Worm (Caenorhabditis elegans) whole organism, L4 larva: ENCODE results near the gene toca-1.
A peak's percentile ranks its signal among the peaks of the same experiment; 100 is the strongest.

Experiments used
- D1046.2 ChIP-seq: fragments of 200-800 bp; sonication (Bioruptor generic); IDR thresholded peaks from 2 replicates; pipeline ENCODE4 v1.3.6; 2022; ENCODE audit warnings: missing genetic modification characterization, missing compliant biosample characterization
- F10B5.3 ChIP-seq: sonication (generic microtip); optimal IDR thresholded peaks from 2 replicates; lab custom pipeline; 2016; ENCODE audit warnings: mild to moderate bottlenecking, missing genetic modification characterization, missing compliant biosample characterization
- T20F7.1 ChIP-seq: fragments of 200-800 bp; sonication (Bioruptor generic); optimal IDR thresholded peaks from 2 replicates; lab custom pipeline; 2018; ENCODE audit warnings: mild to moderate bottlenecking, missing genetic modification characterization, missing compliant biosample characterization
- Y105C5A.15 ChIP-seq: fragments of 200-800 bp; sonication (Bioruptor generic); IDR thresholded peaks from 2 replicates; pipeline ENCODE4 v1.3.6; 2022; ENCODE audit warnings: missing genetic modification characterization, missing compliant biosample characterization
- Y5F2A.4 ChIP-seq: fragments of 200-800 bp; sonication (Bioruptor generic); optimal IDR thresholded peaks from 2 replicates; lab custom pipeline; 2018; ENCODE audit warnings: mild to moderate bottlenecking, missing genetic modification characterization, missing compliant biosample characterization
- Y75B8A.6 ChIP-seq: fragments of 200-800 bp; sonication (Bioruptor generic); IDR thresholded peaks from 2 replicates; pipeline ENCODE4 v1.3.6; 2022; ENCODE audit warnings: missing genetic modification reagents, missing genetic modification characterization, missing compliant biosample characterization
- ZK546.5 ChIP-seq, 2 experiments: sonication (generic microtip); optimal IDR thresholded peaks; 2 replicates each; lab custom pipeline; 2017; ENCODE audit warnings: missing biosample characterization in 2 of 2, missing genetic modification characterization in 2 of 2
- aha-1 ChIP-seq: fragments of 150-350 bp; peaks from one replicate; lab custom pipeline; 2014; ENCODE audit warnings: missing biosample characterization, missing genetic modification characterization
- ceh-20 ChIP-seq: fragments of 200-800 bp; sonication (Bioruptor generic); IDR thresholded peaks from 2 replicates; pipeline ENCODE4 v1.3.6; 2022; ENCODE audit warnings: missing genetic modification reagents, missing genetic modification characterization, missing compliant biosample characterization
- ceh-28 ChIP-seq: fragments of 150-350 bp; optimal IDR thresholded peaks from 2 replicates; lab custom pipeline; 2014; ENCODE audit warnings: missing biosample characterization, missing genetic modification reagents, missing genetic modification characterization
- ceh-82 ChIP-seq: sonication (generic microtip); optimal IDR thresholded peaks from 2 replicates; lab custom pipeline; 2017; ENCODE audit warnings: missing biosample characterization, missing genetic modification characterization
- ces-1 ChIP-seq: fragments of 150-350 bp; sonication (generic microtip); optimal IDR thresholded peaks from 4 replicates; lab custom pipeline; 2014; ENCODE audit warnings: missing biosample characterization, missing genetic modification reagents, missing genetic modification characterization
- ctbp-1 ChIP-seq: fragments of 200-800 bp; sonication (Bioruptor generic); IDR thresholded peaks from 2 replicates; pipeline ENCODE4 v1.3.6; 2022; ENCODE audit warnings: missing genetic modification reagents, missing genetic modification characterization, missing compliant biosample characterization
- daf-16 ChIP-seq, 3 experiments: sonication (generic microtip); optimal IDR thresholded peaks; 2 replicates each; lab custom pipeline; 2016 to 2017; ENCODE audit warnings: missing genetic modification characterization in 3 of 3, missing genetic modification reagents in 3 of 3, mild to moderate bottlenecking in 2 of 3, missing compliant biosample characterization in 2 of 3, missing biosample characterization in 1 of 3, moderate library complexity in 1 of 3
- dmd-6 ChIP-seq: fragments of 200-800 bp; sonication (Bioruptor generic); IDR thresholded peaks from 2 replicates; pipeline ENCODE4 v1.3.6; 2022; ENCODE audit warnings: missing genetic modification reagents, missing genetic modification characterization, missing compliant biosample characterization
- dpl-1 ChIP-seq: fragments of 150-350 bp; optimal IDR thresholded peaks from 2 replicates; lab custom pipeline; 2014; ENCODE audit warnings: missing biosample characterization, missing genetic modification reagents, missing genetic modification characterization
- egl-43 ChIP-seq: fragments of 200-800 bp; sonication (Bioruptor generic); IDR thresholded peaks from 2 replicates; pipeline ENCODE4 v1.3.6; 2022; ENCODE audit warnings: missing genetic modification reagents, missing genetic modification characterization, missing compliant biosample characterization
- fos-1 ChIP-seq: fragments of 150-350 bp; optimal IDR thresholded peaks from 2 replicates; lab custom pipeline; 2014; ENCODE audit warnings: missing biosample characterization, missing genetic modification characterization
- hlh-11 ChIP-seq: fragments of 200-800 bp; sonication (Bioruptor generic); optimal IDR thresholded peaks from 2 replicates; lab custom pipeline; 2018; ENCODE audit warnings: mild to moderate bottlenecking, missing genetic modification characterization, missing compliant biosample characterization
- hlh-30 ChIP-seq: sonication (generic microtip); optimal IDR thresholded peaks from 2 replicates; lab custom pipeline; 2017; ENCODE audit warnings: antibody characterized with exemption, mild to moderate bottlenecking, missing genetic modification characterization, missing compliant biosample characterization; ENCODE audit not compliant: insufficient read depth
- jun-1 ChIP-seq: fragments of 150-350 bp; optimal IDR thresholded peaks from 2 replicates; lab custom pipeline; 2014; ENCODE audit warnings: missing biosample characterization, missing genetic modification reagents, missing genetic modification characterization
- lir-3 ChIP-seq: sonication (generic microtip); optimal IDR thresholded peaks from 2 replicates; lab custom pipeline; 2016; ENCODE audit warnings: mild to moderate bottlenecking, missing genetic modification characterization, missing compliant biosample characterization
- madf-9 ChIP-seq: fragments of 200-800 bp; sonication (Bioruptor generic); conservative IDR thresholded peaks from 2 replicates; pipeline ENCODE4 v1.3.6; 2022; ENCODE audit warnings: missing genetic modification reagents, missing genetic modification characterization, missing compliant biosample characterization
- mdl-1 ChIP-seq, 2 experiments: fragments of 150-350 bp in 1 of 2; sonication (generic microtip) in 1 of 2; optimal IDR thresholded peaks; 2 replicates each; lab custom pipeline; 2014 to 2017; ENCODE audit warnings: missing biosample characterization in 2 of 2, missing genetic modification characterization in 2 of 2
- mdt-29 ChIP-seq: fragments of 200-800 bp; sonication (Bioruptor generic); IDR thresholded peaks from 2 replicates; pipeline ENCODE4 v1.3.6; 2022; ENCODE audit warnings: missing genetic modification reagents, missing genetic modification characterization, missing compliant biosample characterization
- mep-1 ChIP-seq: fragments of 150-350 bp; sonication (generic microtip); optimal IDR thresholded peaks from 3 replicates; lab custom pipeline; 2014; ENCODE audit warnings: missing biosample characterization, missing genetic modification characterization
- mxl-2 ChIP-seq: fragments of 200-800 bp; sonication (Bioruptor generic); conservative IDR thresholded peaks from 2 replicates; pipeline ENCODE4 v1.3.6; 2022; ENCODE audit warnings: missing genetic modification reagents, missing genetic modification characterization, missing compliant biosample characterization
- mxl-3 ChIP-seq: fragments of 200-800 bp; sonication (Bioruptor generic); optimal IDR thresholded peaks from 2 replicates; lab custom pipeline; 2018; ENCODE audit warnings: mild to moderate bottlenecking, missing genetic modification characterization, missing compliant biosample characterization
- nhr-28 ChIP-seq: fragments of 150-350 bp; optimal IDR thresholded peaks from 2 replicates; lab custom pipeline; 2014; ENCODE audit warnings: missing biosample characterization, missing genetic modification characterization
- nhr-42 ChIP-seq: fragments of 200-800 bp; sonication (Bioruptor generic); IDR thresholded peaks from 2 replicates; pipeline ENCODE4 v1.3.6; 2022; ENCODE audit warnings: missing genetic modification characterization, missing compliant biosample characterization
- nhr-76 ChIP-seq: fragments of 150-350 bp; optimal IDR thresholded peaks from 2 replicates; lab custom pipeline; 2014; ENCODE audit warnings: missing biosample characterization, missing genetic modification characterization
- rbr-2 ChIP-seq: sonication (generic microtip); optimal IDR thresholded peaks from 2 replicates; lab custom pipeline; 2016; ENCODE audit warnings: missing genotype, missing genetic modification characterization, missing compliant biosample characterization
- snpc-1.2 ChIP-seq: fragments of 200-800 bp; sonication (Bioruptor generic); IDR thresholded peaks from 2 replicates; pipeline ENCODE4 v1.3.6; 2022; ENCODE audit warnings: missing genetic modification reagents, missing genetic modification characterization, missing compliant biosample characterization
- spr-3 ChIP-seq: fragments of 200-800 bp; sonication (Bioruptor generic); optimal IDR thresholded peaks from 2 replicates; lab custom pipeline; 2018; ENCODE audit warnings: mild to moderate bottlenecking, missing genetic modification characterization, missing compliant biosample characterization
- unc-39 ChIP-seq: sonication (generic microtip); optimal IDR thresholded peaks from 2 replicates; lab custom pipeline; 2017; ENCODE audit warnings: missing biosample characterization, missing genetic modification characterization
- unc-62 ChIP-seq, 3 experiments: fragments of 150-350 bp in 1 of 3; sonication (generic microtip); optimal IDR thresholded peaks in 2 of 3; peaks in 1 of 3; 1 replicate in 1 of 3; 2 replicates in 2 of 3; lab custom pipeline; 2014 to 2017; ENCODE audit warnings: missing biosample characterization in 3 of 3, missing genetic modification characterization in 3 of 3, missing genetic modification reagents in 3 of 3, missing genotype in 1 of 3
- ztf-11 ChIP-seq: fragments of 150-350 bp; optimal IDR thresholded peaks from 2 replicates; lab custom pipeline; 2014; ENCODE audit warnings: missing biosample characterization, missing genetic modification characterization

toca-1 gene

ce11 chrX:1479637-1480036 is 41.6 kb downstream of the toca-1 start:
- peak; percentile 45; the same call in 1 of the 2 replicates for TF ChIP-seq dmd-6 (GFP tag; lab: Robert Waterston, UW)
- no peak for TF ChIP-seq Y105C5A.15 (GFP tag; lab: Robert Waterston, UW)
- TF ChIP-seq Y5F2A.4 (GFP tag; lab: Kevin White, UChicago), result no peak
- no peak for TF ChIP-seq ctbp-1 (GFP tag; lab: Robert Waterston, UW)
- TF ChIP-seq snpc-1.2 (GFP tag; lab: Robert Waterston, UW), result no peak
- TF ChIP-seq ZK546.5 (tag; optimal IDR thresholded peaks at IDR 0.05; lab: Kevin White, UChicago), result no peak
- TF ChIP-seq fos-1, result no peak
- TF ChIP-seq nhr-76 (tag; lab: Kevin White, UChicago), result no peak
- TF ChIP-seq F10B5.3 (tag; lab: Kevin White, UChicago), result no peak
- TF ChIP-seq ces-1, result no peak
- peak in 1 of 2 experiments; percentile 70 for TF ChIP-seq unc-62 (GFP tag; optimal IDR thresholded peaks at IDR 0.05 in 1 of 2; lab: Kevin White, UChicago)
- no peak for TF ChIP-seq unc-62 (tag; optimal IDR thresholded peaks at IDR 0.05; lab: Kevin White, UChicago)
- TF ChIP-seq daf-16 (GFP tag; optimal IDR thresholded peaks at IDR 0.05; lab: Kevin White, UChicago), result no peak
- TF ChIP-seq daf-16 (tag; optimal IDR thresholded peaks at IDR 0.05; lab: Kevin White, UChicago), result peak; percentile 40
- TF ChIP-seq T20F7.1 (GFP tag; lab: Kevin White, UChicago), result no peak
- no peak for TF ChIP-seq mdt-29
- no peak for TF ChIP-seq ztf-11 (tag; lab: Kevin White, UChicago)
- no peak for TF ChIP-seq lir-3 (tag; lab: Kevin White, UChicago)
- TF ChIP-seq rbr-2 (tag; lab: Kevin White, UChicago), result no peak
- no peak for TF ChIP-seq Y75B8A.6
- no peak for TF ChIP-seq madf-9 (GFP tag; lab: Robert Waterston, UW)
- TF ChIP-seq hlh-11, result peak; percentile 25
- no peak for TF ChIP-seq ceh-28
- peak; percentile 97 for TF ChIP-seq mxl-2
- TF ChIP-seq ceh-20 (GFP tag; lab: Robert Waterston, UW), result no peak
- TF ChIP-seq jun-1, result no peak
- TF ChIP-seq hlh-30 (tag; lab: Kevin White, UChicago), result peak; percentile 71
- TF ChIP-seq aha-1 (tag; lab: Kevin White, UChicago), result peak; percentile 36
- no peak for TF ChIP-seq mep-1 (tag; lab: Kevin White, UChicago)
- TF ChIP-seq unc-39 (tag; lab: Kevin White, UChicago), result no peak

DNA sequence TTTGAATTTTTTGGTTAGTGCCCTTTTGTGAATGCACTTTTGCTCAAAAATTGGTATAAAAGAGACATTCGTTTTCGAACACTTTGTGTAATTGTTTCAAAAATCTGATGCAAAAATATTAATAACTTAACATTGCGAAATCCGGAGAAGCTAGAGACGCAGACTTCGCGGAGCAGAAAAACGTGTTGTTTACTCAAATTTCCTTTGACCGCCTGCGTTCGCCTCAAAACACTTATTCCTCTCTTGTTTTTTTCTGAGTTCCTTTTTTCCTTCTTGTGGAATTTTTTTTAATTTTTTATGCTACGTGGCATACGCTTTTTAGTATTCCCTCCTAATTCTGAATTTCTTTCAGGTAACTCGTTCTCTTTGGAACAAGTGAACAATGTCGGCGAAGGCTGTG is 42.1 kb downstream of the toca-1 start, which contains the start of gene acly-1:
acly-1 (plus strand) TSS at position 353 of the 400 bp plus-strand sequence.
- TF ChIP-seq aha-1 (tag; lab: Kevin White, UChicago) (peak; percentile 83), daf-16 (GFP tag; optimal IDR thresholded peaks at IDR 0.05; lab: Kevin White, UChicago) (no peak), daf-16 (tag; optimal IDR thresholded peaks at IDR 0.05; lab: Kevin White, UChicago) (peak; percentile 67), nhr-42 (no peak), ceh-82 (tag; lab: Kevin White, UChicago) (no peak), D1046.2 (GFP tag; lab: Robert Waterston, UW) (no peak), rbr-2 (tag; lab: Kevin White, UChicago) (peak; percentile 33), snpc-1.2 (GFP tag; lab: Robert Waterston, UW) (no peak), mdl-1 (tag; optimal IDR thresholded peaks at IDR 0.05; lab: Kevin White, UChicago) (peak in 1 of 2 experiments; percentile 55), unc-62 (GFP tag; optimal IDR thresholded peaks at IDR 0.05 in 1 of 2; lab: Kevin White, UChicago) (peak in 1 of 2 experiments; percentile 58), unc-62 (tag; optimal IDR thresholded peaks at IDR 0.05; lab: Kevin White, UChicago) (no peak), nhr-76 (tag; lab: Kevin White, UChicago) (no peak), mxl-3 (GFP tag; lab: Kevin White, UChicago) (no peak), dpl-1 (GFP tag; lab: Kevin White, UChicago) (no peak)

- TF ChIP-seq spr-3 (GFP tag; lab: Kevin White, UChicago) (no peak), unc-62 (GFP tag; optimal IDR thresholded peaks at IDR 0.05 in 1 of 2; lab: Kevin White, UChicago) (no peak), unc-62 (tag; optimal IDR thresholded peaks at IDR 0.05; lab: Kevin White, UChicago) (no peak), F10B5.3 (tag; lab: Kevin White, UChicago) (no peak), egl-43 (GFP tag; lab: Robert Waterston, UW) (no peak), nhr-28 (tag; lab: Kevin White, UChicago) (no peak), hlh-30 (tag; lab: Kevin White, UChicago) (peak; percentile 17)
Observed at ce11 chrX:1478569-1478968, 42.7 kb downstream of the toca-1 start.
